Worm (Caenorhabditis elegans): Measurements from ENCODE around the gene rml-3.

rml-3 gene

DNA sequence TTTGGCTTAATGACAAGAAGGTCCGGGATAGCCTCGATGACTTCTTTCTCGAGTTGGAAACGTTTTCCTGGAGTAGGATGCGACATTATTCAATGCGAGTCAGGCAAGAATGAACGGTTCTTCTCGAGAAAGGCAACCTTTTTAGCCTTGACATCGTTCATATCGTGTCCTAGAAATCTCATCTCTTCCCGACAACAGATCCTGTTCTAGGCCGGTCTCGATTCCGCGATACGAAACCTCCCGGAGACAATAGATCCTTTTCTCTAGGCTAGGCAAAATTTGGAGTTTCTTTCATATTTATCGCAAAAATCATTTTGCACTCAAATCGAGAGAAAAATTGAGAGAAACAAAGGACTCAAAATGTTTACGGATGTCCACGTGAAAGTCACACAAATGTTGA is at the start of gene rml-3:
rml-3 (minus strand) TSS at position 93 of the 400 bp plus-strand sequence.
- TF ChIP-seq zag-1 (tag; optimal IDR thresholded peaks at IDR 0.05) (no peak), nhr-237 (tag; optimal IDR thresholded peaks at IDR 0.05) (no peak), ztf-4 (tag; optimal IDR thresholded peaks at IDR 0.05) (no peak), blmp-1 (tag; optimal IDR thresholded peaks at IDR 0.05; ENCODE audit: insufficient read depth) (no peak), sma-9 (GFP tag; optimal IDR thresholded peaks at IDR 0.05) (peak; percentile 52), sma-9 (tag; optimal IDR thresholded peaks at IDR 0.05) (no peak), snpc-4 (tag; optimal IDR thresholded peaks at IDR 0.05) (no peak), elt-1 (tag; optimal IDR thresholded peaks at IDR 0.05) (peak; percentile 91), C34F6.9 (tag; optimal IDR thresholded peaks at IDR 0.05) (no peak)

DNA sequence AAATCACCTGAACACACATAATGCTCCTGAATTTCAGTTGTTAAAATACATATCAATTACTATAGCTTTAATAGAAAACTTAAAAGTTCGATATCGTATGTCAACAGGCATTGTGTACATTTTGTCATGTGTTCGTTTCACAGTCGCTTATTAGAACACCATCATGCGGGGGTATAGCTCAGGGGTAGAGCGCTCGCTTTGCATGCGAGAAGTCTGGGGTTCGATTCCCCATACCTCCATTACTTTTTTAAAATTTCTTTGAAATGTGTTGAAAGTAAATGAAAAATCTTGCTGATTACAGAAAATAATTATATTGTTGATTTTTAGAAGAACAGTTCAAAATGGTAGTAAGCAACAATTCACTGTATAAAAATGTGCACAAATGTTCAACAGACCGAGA is 47.3 kb upstream of the rml-3 start:
- TF ChIP-seq blmp-1 (tag; optimal IDR thresholded peaks at IDR 0.05; ENCODE audit: insufficient read depth) (no peak), sma-3 (GFP tag; optimal IDR thresholded peaks at IDR 0.05) (peak; percentile 48), nhr-21 (tag; optimal IDR thresholded peaks at IDR 0.05) (peak; percentile 8), elt-3 (tag; optimal IDR thresholded peaks at IDR 0.05) (no peak), crh-2 (tag; optimal IDR thresholded peaks at IDR 0.05) (peak; percentile 32), sma-9 (GFP tag; optimal IDR thresholded peaks at IDR 0.05) (peak; percentile 37), sma-9 (tag; optimal IDR thresholded peaks at IDR 0.05) (no peak), nhr-129 (tag; optimal IDR thresholded peaks at IDR 0.05) (no peak), ZK546.5 (tag; optimal IDR thresholded peaks at IDR 0.05) (no peak), fos-1 (tag; optimal IDR thresholded peaks at IDR 0.05) (peak; percentile 45), nhr-11 (tag; optimal IDR thresholded peaks at IDR 0.05) (peak; percentile 30), C34F6.9 (tag; optimal IDR thresholded peaks at IDR 0.05) (no peak)

DNA sequence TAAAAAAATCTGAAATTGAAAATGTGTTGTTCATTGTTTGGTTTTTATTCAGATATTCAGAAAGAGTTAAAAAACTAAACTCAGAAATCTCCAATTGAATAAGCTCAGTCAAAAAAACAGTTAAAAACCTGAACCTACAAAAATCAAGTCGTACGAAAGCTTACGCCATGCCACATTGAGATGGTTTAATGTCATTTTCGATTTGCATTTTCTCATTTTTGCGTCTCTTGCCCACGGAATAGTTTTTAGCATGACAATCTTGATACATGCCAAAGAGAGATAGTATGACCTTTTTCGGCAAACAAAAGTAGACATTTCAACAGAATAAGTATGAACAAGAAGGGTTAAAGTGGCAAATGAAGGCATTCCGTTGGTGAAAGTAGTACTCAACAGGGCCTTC is 42.1 kb upstream of the rml-3 start:
- TF ChIP-seq skn-1 (tag; optimal IDR thresholded peaks at IDR 0.05) (no peak), ZK546.5 (tag; optimal IDR thresholded peaks at IDR 0.05) (no peak), dmd-4 (tag; optimal IDR thresholded peaks at IDR 0.05) (no peak), nhr-10 (tag; optimal IDR thresholded peaks at IDR 0.05) (no peak), zag-1 (tag; optimal IDR thresholded peaks at IDR 0.05) (no peak), ceh-16 (tag; optimal IDR thresholded peaks at IDR 0.05) (no peak), blmp-1 (tag; optimal IDR thresholded peaks at IDR 0.05; ENCODE audit: insufficient read depth) (peak; percentile 16), sma-3 (GFP tag; optimal IDR thresholded peaks at IDR 0.05) (peak; percentile 38), gmeb-1 (tag; optimal IDR thresholded peaks at IDR 0.05) (no peak), ztf-1 (GFP tag; conservative IDR thresholded peaks at IDR 0.05) (no peak), C34F6.9 (tag; optimal IDR thresholded peaks at IDR 0.05) (no peak), ceh-82 (tag; optimal IDR thresholded peaks at IDR 0.05) (no peak), nhr-77 (tag; optimal IDR thresholded peaks at IDR 0.05) (no peak), lsy-2 (tag; optimal IDR thresholded peaks at IDR 0.05) (no peak), ztf-4 (tag; optimal IDR thresholded peaks at IDR 0.05) (no peak), nhr-21 (tag; optimal IDR thresholded peaks at IDR 0.05) (no peak), ztf-11 (tag; optimal IDR thresholded peaks at IDR 0.05) (no peak), fos-1 (tag; optimal IDR thresholded peaks at IDR 0.05) (no peak), elt-1 (tag; optimal IDR thresholded peaks at IDR 0.05) (no peak), nhr-23 (tag; optimal IDR thresholded peaks at IDR 0.05) (no peak), nhr-11 (tag; optimal IDR thresholded peaks at IDR 0.05) (no peak), nhr-129 (tag; optimal IDR thresholded peaks at IDR 0.05) (no peak), aly-2 (tag; optimal IDR thresholded peaks at IDR 0.05) (no peak), ama-1 (optimal IDR thresholded peaks at IDR 0.05) (peak; percentile 60), snpc-4 (tag; optimal IDR thresholded peaks at IDR 0.05) (no peak), crh-2 (tag; optimal IDR thresholded peaks at IDR 0.05) (peak; percentile 45), lin-13 (GFP tag; optimal IDR thresholded peaks at IDR 0.05) (peak; percentile 8), egl-27 (tag; optimal IDR thresholded peaks at IDR 0.05) (no peak), lin-11 (tag; optimal IDR thresholded peaks at IDR 0.05) (no peak), alr-1 (tag; optimal IDR thresholded peaks at IDR 0.05) (no peak), sma-9 (GFP tag; optimal IDR thresholded peaks at IDR 0.05) (peak; percentile 3), sma-9 (tag; optimal IDR thresholded peaks at IDR 0.05) (no peak), nhr-6 (tag; optimal IDR thresholded peaks at IDR 0.05) (peak; percentile 57), nhr-25 (tag; optimal IDR thresholded peaks at IDR 0.05) (peak; percentile 79), sem-4 (tag; optimal IDR thresholded peaks at IDR 0.05) (no peak), peb-1 (tag; optimal IDR thresholded peaks at IDR 0.05) (no peak), F13H6.1 (tag; optimal IDR thresholded peaks at IDR 0.05) (no peak)

DNA sequence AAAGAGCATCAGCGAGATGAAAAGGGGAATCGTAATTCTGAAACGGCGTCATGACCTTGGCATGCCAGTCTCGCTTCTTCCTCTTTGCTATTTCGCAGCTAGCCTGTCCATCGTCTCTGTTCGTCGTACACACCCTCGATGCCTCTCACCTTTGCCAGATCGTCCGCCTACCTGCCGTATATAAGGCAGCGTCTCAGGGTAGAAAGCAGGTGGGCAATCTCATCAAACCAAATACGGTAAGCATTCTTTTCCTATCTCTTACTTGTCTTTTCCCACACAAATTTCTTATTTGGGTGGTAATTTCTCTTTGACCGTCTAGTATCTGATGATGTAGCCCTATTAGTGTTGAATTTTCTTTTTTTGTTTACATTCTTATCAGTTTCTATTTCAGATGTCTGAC is 40.8 kb upstream of the rml-3 start, which contains the start of gene col-166:
col-166 (plus strand) TSS at position 392 of the 400 bp plus-strand sequence.
- TF ChIP-seq blmp-1 (tag; optimal IDR thresholded peaks at IDR 0.05; ENCODE audit: insufficient read depth) (peak; percentile 30), lin-13 (GFP tag; optimal IDR thresholded peaks at IDR 0.05) (peak; percentile 17), crh-2 (tag; optimal IDR thresholded peaks at IDR 0.05) (peak; percentile 16), ZK546.5 (tag; optimal IDR thresholded peaks at IDR 0.05) (no peak), sma-3 (GFP tag; optimal IDR thresholded peaks at IDR 0.05) (peak; percentile 59), snpc-4 (tag; optimal IDR thresholded peaks at IDR 0.05) (no peak), sma-9 (GFP tag; optimal IDR thresholded peaks at IDR 0.05) (peak; percentile 38), sma-9 (tag; optimal IDR thresholded peaks at IDR 0.05) (no peak), ama-1 (optimal IDR thresholded peaks at IDR 0.05) (peak; percentile 94), lsy-2 (tag; optimal IDR thresholded peaks at IDR 0.05) (no peak), nhr-25 (tag; optimal IDR thresholded peaks at IDR 0.05) (peak; percentile 60)
